Fruit fly (Drosophila melanogaster): ENCODE results near the gene pb.
A peak's percentile ranks its signal among the peaks of the same experiment; 100 is the strongest.

Gene pb

DNA sequence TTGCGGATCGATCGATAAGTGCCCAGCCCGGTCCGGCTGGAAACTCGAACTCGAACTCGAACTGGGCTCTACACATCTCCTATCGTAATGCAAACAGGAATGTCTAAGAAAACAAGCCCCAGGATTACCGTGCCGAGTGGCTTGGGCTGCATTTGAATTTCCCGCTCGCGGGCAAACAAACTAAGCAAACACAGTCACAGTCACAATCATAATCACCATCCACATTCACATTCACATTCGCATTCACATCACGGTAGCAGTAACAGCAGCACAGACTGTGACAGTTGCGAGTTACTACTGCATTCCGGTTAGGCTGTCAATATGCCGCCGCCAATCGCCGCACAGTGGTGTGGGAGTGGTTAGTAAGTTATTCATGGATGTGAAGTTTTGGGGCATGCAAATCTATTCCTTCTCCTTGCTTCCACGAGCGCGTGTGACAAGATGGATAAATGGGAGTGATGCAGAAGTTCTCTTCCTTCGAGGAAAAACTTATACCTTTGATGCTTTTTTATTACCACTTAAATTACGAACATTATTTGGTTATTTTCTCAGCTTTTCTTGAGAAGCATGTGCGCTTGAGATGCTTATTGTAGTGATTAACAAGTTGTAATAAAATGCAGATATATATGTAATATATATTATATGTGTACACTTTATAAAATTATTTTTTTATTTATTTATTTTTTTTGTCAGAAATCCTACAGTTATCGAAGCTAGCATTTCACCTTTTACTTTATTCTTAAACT is 77.3 kb downstream of the pb start:
- TF ChIP-seq Jra (GFP tag; optimal IDR thresholded peaks at IDR 0.05) (no peak), CrebA (GFP tag; optimal IDR thresholded peaks at IDR 0.05; ENCODE audit: borderline replicate concordance) (no peak), Hr83 (GFP tag; optimal IDR thresholded peaks at IDR 0.05; ENCODE audit: poor library complexity, severe bottlenecking) (no peak), dl (GFP tag; optimal IDR thresholded peaks at IDR 0.05; ENCODE audit: insufficient read depth in 1 of 2, partially characterized antibody in 2 of 2) (no peak), ey (GFP tag; optimal IDR thresholded peaks at IDR 0.05) (no peak), OdsH (GFP tag; optimal IDR thresholded peaks at IDR 0.05) (no peak), sv (GFP tag; optimal IDR thresholded peaks at IDR 0.05) (no peak), HLH106 (tag; optimal IDR thresholded peaks at IDR 0.05) (no peak), Vsx2 (GFP tag; optimal IDR thresholded peaks at IDR 0.05; ENCODE audit: partially characterized antibody) (no peak), Hr78 (GFP tag; optimal IDR thresholded peaks at IDR 0.05) (no peak), h (GFP tag; optimal IDR thresholded peaks at IDR 0.05) (no peak), dsf (GFP tag; optimal IDR thresholded peaks at IDR 0.05; ENCODE audit: borderline replicate concordance) (no peak), pan (optimal IDR thresholded peaks at IDR 0.05) (no peak), Hnf4 (GFP tag; optimal IDR thresholded peaks at IDR 0.05) (no peak), Rel (GFP tag; optimal IDR thresholded peaks at IDR 0.05) (no peak), Rel (tag; optimal IDR thresholded peaks at IDR 0.05) (no peak), Mio (GFP tag; optimal IDR thresholded peaks at IDR 0.05) (no peak)

- TF ChIP-seq dmrt93B (GFP tag; optimal IDR thresholded peaks at IDR 0.05) = no peak
These were observed 78.6 kb downstream of the pb start for dm6 chr3R:6663289-6663666.

DNA sequence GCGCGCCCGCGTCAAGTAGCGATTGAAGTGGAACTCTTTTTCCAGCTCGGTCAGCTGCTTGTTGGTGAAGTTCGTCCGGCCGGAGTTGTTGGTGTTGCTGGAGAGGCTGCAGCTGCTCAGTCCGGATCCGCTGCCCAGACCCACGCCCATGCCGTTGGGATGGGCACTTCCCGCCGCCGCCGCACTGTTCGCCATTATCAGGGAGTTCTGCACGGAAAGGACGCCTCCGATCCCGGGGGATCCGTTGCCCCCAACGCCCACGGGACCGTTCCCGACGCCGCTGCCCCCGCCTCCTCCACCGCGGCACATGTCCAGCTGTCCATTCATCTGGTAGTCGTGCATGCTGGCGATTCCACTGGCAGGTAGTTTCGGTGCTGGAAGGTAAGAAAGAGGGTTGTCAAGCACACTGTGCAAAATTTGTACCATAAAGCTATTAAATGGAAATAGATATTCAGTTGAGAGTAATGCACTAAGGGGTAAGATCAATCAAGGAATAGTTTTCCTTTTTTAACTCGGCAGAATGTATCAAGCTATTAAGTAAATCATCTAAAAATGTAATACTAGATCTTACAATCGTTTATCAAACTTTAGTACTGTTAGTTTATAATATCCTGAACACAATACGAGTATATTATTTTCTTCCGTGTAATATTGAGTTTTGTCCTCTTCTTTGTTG is 79.1 kb downstream of the pb start:
- TF ChIP-seq lola (GFP tag; optimal IDR thresholded peaks at IDR 0.05) (no peak), HLH106 (tag; optimal IDR thresholded peaks at IDR 0.05) (no peak), pan (optimal IDR thresholded peaks at IDR 0.05) (no peak), brk (GFP tag; optimal IDR thresholded peaks at IDR 0.05) (no peak), Abd-B (GFP tag; optimal IDR thresholded peaks at IDR 0.05) (no peak), ey (GFP tag; optimal IDR thresholded peaks at IDR 0.05) (no peak), Dfd (GFP tag; optimal IDR thresholded peaks at IDR 0.05) (peak; percentile 98)

DNA sequence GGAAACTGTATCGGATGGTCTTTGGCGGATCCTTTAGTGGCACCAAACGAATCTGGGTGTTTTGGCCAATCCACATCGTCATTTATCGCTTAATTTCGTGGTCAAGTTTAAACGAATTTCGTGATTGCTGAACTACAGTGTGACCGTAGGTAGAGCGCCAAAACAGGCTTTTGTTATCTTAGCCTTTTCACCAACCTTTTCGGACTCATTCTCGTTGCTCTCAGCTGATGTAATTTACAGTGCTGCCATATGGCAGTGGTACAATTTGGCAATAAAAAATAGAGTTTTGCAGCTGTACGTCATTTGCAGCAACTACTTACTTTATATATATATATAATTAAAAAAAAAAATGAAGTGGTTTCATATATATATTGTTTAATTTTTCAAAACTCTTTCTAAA is 81.9 kb downstream of the pb start, which contains the start of gene agt:
Gene agt, minus strand, starts transcription at position 160 of the 400 bp plus-strand sequence.
- TF ChIP-seq psq (GFP tag; optimal IDR thresholded peaks at IDR 0.05) (no peak), Hr83 (GFP tag; optimal IDR thresholded peaks at IDR 0.05; ENCODE audit: poor library complexity, severe bottlenecking) (no peak), usp (GFP tag; optimal IDR thresholded peaks at IDR 0.05) (no peak), Hnf4 (GFP tag; optimal IDR thresholded peaks at IDR 0.05) (no peak), sage (GFP tag; optimal IDR thresholded peaks at IDR 0.05) (no peak), Myc (optimal IDR thresholded peaks at IDR 0.05) (peak; percentile 74), Hr78 (GFP tag; optimal IDR thresholded peaks at IDR 0.05) (no peak), Rel (GFP tag; optimal IDR thresholded peaks at IDR 0.05) (no peak), Rel (tag; optimal IDR thresholded peaks at IDR 0.05) (peak; percentile 45), dsf (GFP tag; optimal IDR thresholded peaks at IDR 0.05; ENCODE audit: borderline replicate concordance) (no peak), tai (GFP tag; optimal IDR thresholded peaks at IDR 0.05) (no peak), fru (GFP tag; optimal IDR thresholded peaks at IDR 0.05) (no peak)
